Worm (Caenorhabditis elegans) whole organism, early embryonic: ENCODE data around the gene C01B10.6.

Experiments
- B0310.2 ChIP-seq: sonication (generic microtip); optimal IDR thresholded peaks from 2 replicates; lab custom pipeline; 2016; ENCODE audit warnings: mild to moderate bottlenecking, missing genetic modification characterization, missing compliant biosample characterization
- F13C5.2 ChIP-seq: sonication (generic microtip); optimal IDR thresholded peaks from 2 replicates; lab custom pipeline; 2017; ENCODE audit warnings: mild to moderate bottlenecking, missing genetic modification characterization, inconsistent platforms, missing compliant biosample characterization
- aly-1 ChIP-seq: sonication (generic microtip); optimal IDR thresholded peaks from 2 replicates; lab custom pipeline; 2016; ENCODE audit warnings: missing genetic modification characterization, missing compliant biosample characterization
- ama-1 ChIP-seq: fragments of 150-350 bp; optimal IDR thresholded peaks from 2 replicates; lab custom pipeline; 2014
- ceh-13 ChIP-seq: fragments of 200-800 bp; sonication (Bioruptor generic); optimal IDR thresholded peaks from 2 replicates; lab custom pipeline; 2018; ENCODE audit warnings: mild to moderate bottlenecking, missing genetic modification characterization, missing compliant biosample characterization
- ets-7 ChIP-seq: sonication (generic microtip); optimal IDR thresholded peaks from 2 replicates; lab custom pipeline; 2016; ENCODE audit warnings: missing genotype, missing genetic modification characterization, missing compliant biosample characterization
- flt-1 ChIP-seq: fragments of 200-800 bp; sonication (Bioruptor generic); IDR thresholded peaks from 2 replicates; pipeline ENCODE4 v1.3.6; 2022; ENCODE audit warnings: missing genetic modification characterization, missing compliant biosample characterization
- hnd-1 ChIP-seq: sonication (generic microtip); optimal IDR thresholded peaks from 2 replicates; lab custom pipeline; 2016; ENCODE audit warnings: missing genetic modification characterization, missing compliant biosample characterization
- pes-1 ChIP-seq: fragments of 200-800 bp; sonication (Bioruptor generic); IDR thresholded peaks from 2 replicates; pipeline ENCODE4 v1.3.6; 2022; ENCODE audit warnings: missing genetic modification reagents, missing genetic modification characterization, missing compliant biosample characterization
- scrt-1 ChIP-seq: fragments of 200-800 bp; sonication (Bioruptor generic); IDR thresholded peaks from 2 replicates; pipeline ENCODE4 v1.3.6; 2022; ENCODE audit warnings: missing genetic modification characterization, missing compliant biosample characterization
- sea-1 ChIP-seq: fragments of 200-800 bp; sonication (Bioruptor generic); conservative IDR thresholded peaks from 2 replicates; pipeline ENCODE4 v1.3.6; 2022; ENCODE audit warnings: missing genetic modification characterization, missing compliant biosample characterization
- tbx-11 ChIP-seq: fragments of 200-800 bp; sonication (Bioruptor generic); IDR thresholded peaks from 2 replicates; pipeline ENCODE4 v1.3.6; 2022; ENCODE audit warnings: missing genetic modification characterization, missing compliant biosample characterization
- tbx-37 ChIP-seq: fragments of 200-800 bp; sonication (Bioruptor generic); conservative IDR thresholded peaks from 2 replicates; pipeline ENCODE4 v1.3.6; 2022; ENCODE audit warnings: missing genetic modification reagents, missing genetic modification characterization, missing compliant biosample characterization

DNA sequence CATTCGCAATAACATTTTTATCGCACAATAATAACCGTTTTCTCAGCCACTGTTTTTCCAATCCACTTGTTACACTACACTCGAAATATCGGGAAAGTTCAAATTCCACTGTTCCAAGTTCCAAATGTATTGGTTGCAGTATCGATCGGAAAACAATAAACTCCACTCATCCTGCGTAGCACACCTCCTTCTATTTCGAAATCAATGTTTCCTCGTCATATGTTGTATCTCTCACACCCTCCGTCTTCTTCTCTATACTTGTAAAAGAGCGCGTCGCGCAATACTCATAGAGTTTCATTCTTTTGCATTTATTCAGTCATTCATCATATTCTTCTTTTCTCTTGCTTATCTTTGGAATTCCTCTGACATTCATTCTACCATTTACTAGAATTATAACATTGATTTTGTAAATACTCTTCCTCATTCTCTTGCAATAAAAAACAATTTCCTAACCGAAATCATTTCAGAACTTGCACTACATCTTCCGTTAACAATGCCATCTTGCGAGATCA is 38.7 kb upstream of the C01B10.6 start, which contains the start of gene sup-36:
- TF ChIP-seq scrt-1 (GFP tag; lab: Robert Waterston, UW) (no peak), ama-1 (lab: Kevin White, UChicago) (no peak), ets-7 (tag; lab: Kevin White, UChicago) (no peak), sea-1 (no peak), hnd-1 (tag; lab: Kevin White, UChicago) (no peak), pes-1 (no peak), ceh-13 (no peak), flt-1 (GFP tag; lab: Robert Waterston, UW) (no peak), tbx-37 (GFP tag; lab: Robert Waterston, UW) (no peak), tbx-11 (GFP tag; lab: Robert Waterston, UW) (no peak), F13C5.2 (tag; lab: Kevin White, UChicago) (no peak), B0310.2 (tag; lab: Kevin White, UChicago) (no peak), aly-1 (tag; lab: Kevin White, UChicago) (no peak)
